Worm (Caenorhabditis elegans) whole organism, midembryonic: ENCODE measurements around the gene srw-23.

Experiments
- flt-1 ChIP-seq: fragments of 200-800 bp; sonication (Bioruptor generic); IDR thresholded peaks from 2 replicates; pipeline ENCODE4 v1.3.6; 2022; ENCODE audit warnings: missing genetic modification characterization, missing compliant biosample characterization
- klf-2 ChIP-seq: fragments of 200-800 bp; sonication (Bioruptor generic); conservative IDR thresholded peaks from 2 replicates; pipeline ENCODE4 v1.3.6; 2022; ENCODE audit warnings: missing genetic modification reagents, missing genetic modification characterization, missing compliant biosample characterization

DNA sequence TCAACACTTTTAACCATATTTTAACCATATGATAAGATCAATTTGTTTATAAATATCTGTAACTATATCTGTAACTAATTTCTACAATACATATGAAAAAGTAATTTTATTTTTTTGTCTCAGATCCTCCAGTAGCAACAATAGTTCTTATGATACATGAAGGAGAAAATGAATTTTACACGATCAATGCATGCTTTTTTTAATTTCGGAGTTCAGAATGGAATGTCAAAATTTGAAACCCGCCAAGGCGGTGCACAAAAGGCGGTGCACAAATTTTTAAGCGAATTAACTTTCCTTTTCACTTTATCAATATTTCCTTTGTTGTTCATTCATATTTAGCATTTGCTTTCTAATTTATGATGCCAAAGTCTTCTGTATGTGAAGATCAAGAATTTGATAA lies 30.8 kb upstream of the srw-23 start, which contains the start of gene clec-25:
- TF ChIP-seq flt-1 (GFP tag; lab: Robert Waterston, UW), result no peak
- TF ChIP-seq klf-2 (GFP tag; lab: Robert Waterston, UW), result no peak
